Worm (Caenorhabditis elegans): ENCODE measurements around the gene lir-1.

lir-1 gene

ce11 chrII:7722784-7723183 lies 51.0 kb downstream of the lir-1 start:
- TF ChIP-seq nhr-43 (tag; optimal IDR thresholded peaks at IDR 0.05; ENCODE audit: poor library complexity, severe bottlenecking) (no peak), egl-5 (tag; optimal IDR thresholded peaks at IDR 0.05) (no peak), mml-1 (tag; optimal IDR thresholded peaks at IDR 0.05) (no peak), nhr-28 (tag; optimal IDR thresholded peaks at IDR 0.05) (no peak), ZK546.5 (tag; optimal IDR thresholded peaks at IDR 0.05) (no peak), elt-1 (tag; optimal IDR thresholded peaks at IDR 0.05) (no peak), elt-3 (tag; optimal IDR thresholded peaks at IDR 0.05) (no peak), snpc-4 (tag; optimal IDR thresholded peaks at IDR 0.05) (no peak)

- TF ChIP-seq ama-1 (optimal IDR thresholded peaks at IDR 0.05) (no peak), ZK546.5 (tag; optimal IDR thresholded peaks at IDR 0.05) (no peak), ceh-28 (tag; optimal IDR thresholded peaks at IDR 0.05) (no peak), ztf-4 (tag; optimal IDR thresholded peaks at IDR 0.05) (no peak), skn-1 (tag; optimal IDR thresholded peaks at IDR 0.05) (no peak), jun-1 (tag; optimal IDR thresholded peaks at IDR 0.05) (no peak), elt-3 (tag; optimal IDR thresholded peaks at IDR 0.05) (no peak), fos-1 (tag; optimal IDR thresholded peaks at IDR 0.05) (no peak), sea-2 (GFP tag; optimal IDR thresholded peaks at IDR 0.05) (no peak), tbx-2 (tag; optimal IDR thresholded peaks at IDR 0.05) (no peak), nhr-25 (tag; optimal IDR thresholded peaks at IDR 0.05) (no peak), nhr-23 (tag; optimal IDR thresholded peaks at IDR 0.05) (no peak), lsy-12 (tag; optimal IDR thresholded peaks at IDR 0.05) (no peak), nhr-11 (tag; optimal IDR thresholded peaks at IDR 0.05) (no peak), egl-27 (tag; optimal IDR thresholded peaks at IDR 0.05) (no peak), nhr-76 (tag; optimal IDR thresholded peaks at IDR 0.05) (no peak)
These were observed 52.8 kb downstream of the lir-1 start, which contains the start of gene cpna-2 for ce11 chrII:7724603-7725002. TSS of gene cpna-2 (plus strand) at chrII:7724903.

All from whole organism, L3 larva.